Fruit fly (Drosophila melanogaster) whole organism, embryonic: ENCODE measurements around the gene gpp.

ENCODE experiments used
- Atf3 ChIP-seq: fragments of 200-800 bp; sonication (Bioruptor generic); optimal IDR thresholded peaks from 3 replicates; lab custom pipeline; 2016; ENCODE audit warnings: missing biosample characterization, missing genetic modification characterization
- Atf6 ChIP-seq: fragments of 200-800 bp; sonication (Bioruptor generic); IDR thresholded peaks from 2 replicates; pipeline ENCODE4 v1.3.6; 2022; ENCODE audit warnings: missing biosample characterization, missing genetic modification characterization
- B-H1 ChIP-seq: fragments of 200-800 bp; sonication (Bioruptor generic); IDR thresholded peaks from 3 replicates; pipeline ENCODE4 v1.3.6; 2022; ENCODE audit warnings: missing biosample characterization, missing genetic modification characterization
- CG10366 ChIP-seq: fragments of 200-800 bp; sonication (Bioruptor generic); IDR thresholded peaks from 2 replicates; pipeline ENCODE4 v1.3.6; 2022; ENCODE audit warnings: missing biosample characterization, missing genetic modification characterization
- CG11723 ChIP-seq: fragments of 200-800 bp; sonication (Bioruptor generic); optimal IDR thresholded peaks from 2 replicates; lab custom pipeline; 2017; ENCODE audit warnings: missing biosample characterization, mild to moderate bottlenecking, missing genetic modification characterization
- CG12071 ChIP-seq: fragments of 200-800 bp; sonication (Bioruptor generic); optimal IDR thresholded peaks from 3 replicates; lab custom pipeline; 2018; ENCODE audit warnings: missing biosample characterization, mild to moderate bottlenecking, missing genetic modification characterization
- CG12744 ChIP-seq: fragments of 200-800 bp; sonication (Bioruptor generic); optimal IDR thresholded peaks from 2 replicates; lab custom pipeline; 2016; ENCODE audit warnings: missing biosample characterization, missing genetic modification characterization
- CG16863 ChIP-seq: fragments of 200-800 bp; sonication (Bioruptor generic); optimal IDR thresholded peaks from 3 replicates; lab custom pipeline; 2016; ENCODE audit warnings: missing biosample characterization, missing genetic modification characterization
- CG17361 ChIP-seq: fragments of 200-800 bp; sonication (Bioruptor generic); IDR thresholded peaks from 3 replicates; pipeline ENCODE4 v1.3.6; 2022; ENCODE audit warnings: missing biosample characterization, missing genetic modification characterization
- CG18262 ChIP-seq: fragments of 200-800 bp; optimal IDR thresholded peaks from 3 replicates; lab custom pipeline; 2019; ENCODE audit warnings: missing biosample characterization, mild to moderate bottlenecking, missing genetic modification characterization, moderate library complexity
- CG3847 ChIP-seq: fragments of 200-800 bp; sonication (Bioruptor generic); IDR thresholded peaks from 2 replicates; pipeline ENCODE4 v1.3.6; 2022; ENCODE audit warnings: missing biosample characterization, missing genetic modification characterization
- CG4424 ChIP-seq: fragments of 200-800 bp; sonication (Bioruptor generic); optimal IDR thresholded peaks from 3 replicates; lab custom pipeline; 2016; ENCODE audit warnings: missing biosample characterization, missing genetic modification characterization
- CG4730 ChIP-seq: fragments of 200-800 bp; sonication (Bioruptor generic); IDR thresholded peaks from 2 replicates; pipeline ENCODE4 v1.3.6; 2022; ENCODE audit warnings: missing biosample characterization, missing genetic modification characterization
- CG5953 ChIP-seq: fragments of 200-800 bp; sonication (Bioruptor generic); IDR thresholded peaks from 2 replicates; pipeline ENCODE4 v1.3.6; 2022; ENCODE audit warnings: missing biosample characterization, missing genetic modification characterization
- CG6791 ChIP-seq: fragments of 200-800 bp; sonication (Bioruptor generic); IDR thresholded peaks from 3 replicates; pipeline ENCODE4 v1.3.6; 2022; ENCODE audit warnings: missing biosample characterization, missing genetic modification characterization; ENCODE audit not compliant: partially characterized antibody
- CG7372 ChIP-seq: fragments of 200-800 bp; sonication (Bioruptor generic); IDR thresholded peaks from 2 replicates; pipeline ENCODE4 v1.3.6; 2022; ENCODE audit warnings: missing biosample characterization, missing genetic modification characterization
- CG8478 ChIP-seq: fragments of >200 bp; optimal IDR thresholded peaks from 2 replicates; lab custom pipeline; 2018
- CG8924 ChIP-seq: fragments of 200-800 bp; optimal IDR thresholded peaks from 3 replicates; lab custom pipeline; 2019; ENCODE audit warnings: missing biosample characterization, mild to moderate bottlenecking, missing genetic modification characterization, moderate library complexity
- CG9817 ChIP-seq: fragments of 200-800 bp; sonication (Bioruptor generic); optimal IDR thresholded peaks from 2 replicates; lab custom pipeline; 2018; ENCODE audit warnings: missing biosample characterization, mild to moderate bottlenecking, missing genetic modification characterization, moderate library complexity
- CG9932 ChIP-seq: fragments of 200-800 bp; sonication (Bioruptor generic); IDR thresholded peaks from 2 replicates; pipeline ENCODE4 v1.3.6; 2022; ENCODE audit warnings: missing biosample characterization, missing genetic modification characterization
- Chrac-16 ChIP-seq: fragments of 200-800 bp; sonication (Bioruptor generic); optimal IDR thresholded peaks from 3 replicates; lab custom pipeline; 2016; ENCODE audit warnings: missing biosample characterization, missing genetic modification characterization
- Dad ChIP-seq: fragments of 200-800 bp; sonication (Bioruptor generic); optimal IDR thresholded peaks from 3 replicates; lab custom pipeline; 2016; ENCODE audit warnings: missing biosample characterization, missing genetic modification characterization
- Dek ChIP-seq: fragments of 200-800 bp; sonication (Bioruptor generic); optimal IDR thresholded peaks from 3 replicates; lab custom pipeline; 2019; ENCODE audit warnings: missing biosample characterization, mild to moderate bottlenecking, missing genetic modification characterization, moderate library complexity
- Elba2 ChIP-seq: fragments of 200-800 bp; sonication (Bioruptor generic); optimal IDR thresholded peaks from 3 replicates; lab custom pipeline; 2016; ENCODE audit warnings: missing biosample characterization, missing genetic modification characterization
- HHEX ChIP-seq: fragments of 200-800 bp; sonication (Bioruptor generic); optimal IDR thresholded peaks from 3 replicates; lab custom pipeline; 2017; ENCODE audit warnings: missing biosample characterization, mild to moderate bottlenecking, missing genetic modification characterization, missing genetic modification reagents
- HLH3B ChIP-seq: fragments of 200-800 bp; sonication (Bioruptor generic); IDR thresholded peaks from 2 replicates; pipeline ENCODE4 v1.3.6; 2022; ENCODE audit warnings: missing biosample characterization, missing genetic modification characterization
- Hey ChIP-seq: fragments of 200-800 bp; sonication (Bioruptor generic); optimal IDR thresholded peaks from 3 replicates; lab custom pipeline; 2018; ENCODE audit warnings: missing biosample characterization, mild to moderate bottlenecking, missing genetic modification characterization
- HmgZ ChIP-seq: fragments of 200-800 bp; sonication (Bioruptor generic); optimal IDR thresholded peaks from 2 replicates; lab custom pipeline; 2018; ENCODE audit warnings: missing biosample characterization, mild to moderate bottlenecking, missing genetic modification characterization
- MBD-R2 ChIP-seq: fragments of 200-800 bp; sonication (Bioruptor generic); IDR thresholded peaks from 2 replicates; pipeline ENCODE4 v1.3.6; 2022; ENCODE audit warnings: missing biosample characterization, missing genetic modification characterization
- Myb ChIP-seq: fragments of 200-800 bp; sonication (Bioruptor generic); optimal IDR thresholded peaks from 2 replicates; lab custom pipeline; 2016; ENCODE audit warnings: missing biosample characterization, missing genetic modification characterization
- Poxn ChIP-seq: fragments of 200-800 bp; sonication (Bioruptor generic); IDR thresholded peaks from 2 replicates; pipeline ENCODE4 v1.3.6; 2022; ENCODE audit warnings: missing biosample characterization, missing genetic modification characterization
- YL-1 ChIP-seq: fragments of 200-800 bp; sonication (Bioruptor generic); optimal IDR thresholded peaks from 3 replicates; lab custom pipeline; 2017; ENCODE audit warnings: missing biosample characterization, mild to moderate bottlenecking, missing genetic modification characterization
- ab ChIP-seq: fragments of 200-800 bp; sonication (Bioruptor generic); optimal IDR thresholded peaks from 2 replicates; lab custom pipeline; 2016; ENCODE audit warnings: missing biosample characterization, missing genetic modification characterization
- ac ChIP-seq: fragments of 200-800 bp; sonication (Bioruptor generic); optimal IDR thresholded peaks from 3 replicates; lab custom pipeline; 2017; ENCODE audit warnings: missing biosample characterization, mild to moderate bottlenecking, missing genetic modification characterization
- ara ChIP-seq: fragments of 200-800 bp; sonication (Bioruptor generic); IDR thresholded peaks from 2 replicates; pipeline ENCODE4 v1.3.6; 2022; ENCODE audit warnings: missing biosample characterization, missing genetic modification characterization
- ato ChIP-seq: fragments of 200-800 bp; sonication (Bioruptor generic); IDR thresholded peaks from 2 replicates; pipeline ENCODE4 v1.3.6; 2022; ENCODE audit warnings: missing biosample characterization, missing genetic modification characterization; ENCODE audit not compliant: partially characterized antibody
- bsh ChIP-seq, 2 experiments: fragments of 200-800 bp; sonication (Bioruptor generic); optimal IDR thresholded peaks; 2 replicates each; lab custom pipeline; 2017 to 2018; ENCODE audit warnings: mild to moderate bottlenecking in 2 of 2, missing biosample characterization in 2 of 2, missing genetic modification characterization in 2 of 2, moderate library complexity in 1 of 2
- da ChIP-seq: fragments of 200-800 bp; sonication (Bioruptor generic); optimal IDR thresholded peaks from 2 replicates; lab custom pipeline; 2016; ENCODE audit warnings: missing biosample characterization, missing genetic modification characterization
- dmrt99B ChIP-seq: fragments of 200-800 bp; sonication (Bioruptor generic); optimal IDR thresholded peaks from 2 replicates; lab custom pipeline; 2018; ENCODE audit warnings: missing biosample characterization, mild to moderate bottlenecking, missing genetic modification characterization, moderate library complexity
- eve ChIP-seq, 2 experiments: fragments of >200 bp; optimal IDR thresholded peaks; 2 replicates each; lab custom pipeline; 2017; ENCODE audit warnings: missing biosample characterization in 2 of 2, missing genetic modification characterization in 2 of 2
- exex ChIP-seq: fragments of 200-800 bp; sonication (Bioruptor generic); optimal IDR thresholded peaks from 4 replicates; lab custom pipeline; 2018; ENCODE audit warnings: missing biosample characterization, mild to moderate bottlenecking, missing genetic modification characterization, moderate library complexity
- fd96Cb ChIP-seq: fragments of 200-800 bp; sonication (Bioruptor generic); optimal IDR thresholded peaks from 2 replicates; lab custom pipeline; 2018; ENCODE audit warnings: missing biosample characterization, mild to moderate bottlenecking, missing genetic modification characterization, moderate library complexity
- gsb ChIP-seq: fragments of 200-800 bp; sonication (Bioruptor generic); IDR thresholded peaks from 2 replicates; pipeline ENCODE4 v1.3.6; 2022; ENCODE audit warnings: missing biosample characterization, missing genetic modification characterization
- jigr1 ChIP-seq: fragments of 200-800 bp; sonication (Bioruptor generic); IDR thresholded peaks from 3 replicates; pipeline ENCODE4 v1.3.6; 2022; ENCODE audit warnings: missing biosample characterization, missing genetic modification characterization
- kni ChIP-seq: fragments of 200-800 bp; sonication (Bioruptor generic); optimal IDR thresholded peaks from 3 replicates; lab custom pipeline; 2017; ENCODE audit warnings: mild to moderate bottlenecking, missing biosample characterization, missing genetic modification reagents, missing genetic modification characterization
- nmo ChIP-seq: fragments of 200-800 bp; sonication (Bioruptor generic); optimal IDR thresholded peaks from 2 replicates; lab custom pipeline; 2018; ENCODE audit warnings: missing biosample characterization, mild to moderate bottlenecking, missing genetic modification characterization, moderate library complexity
- nom ChIP-seq: fragments of 200-800 bp; sonication (Bioruptor generic); optimal IDR thresholded peaks from 2 replicates; lab custom pipeline; 2017; ENCODE audit warnings: missing biosample characterization, missing genetic modification characterization, mild to moderate bottlenecking, moderate library complexity, missing genetic modification reagents
- pnt ChIP-seq: fragments of 200-800 bp; sonication (Bioruptor generic); optimal IDR thresholded peaks from 3 replicates; lab custom pipeline; 2016; ENCODE audit warnings: missing biosample characterization, missing genetic modification characterization
- sug ChIP-seq: fragments of 200-800 bp; optimal IDR thresholded peaks from 2 replicates; lab custom pipeline; 2019; ENCODE audit warnings: missing biosample characterization, mild to moderate bottlenecking, missing genetic modification characterization, moderate library complexity
- zen2 ChIP-seq: fragments of 200-800 bp; sonication (Bioruptor generic); IDR thresholded peaks from 3 replicates; pipeline ENCODE4 v1.3.6; 2022; ENCODE audit warnings: missing biosample characterization, missing genetic modification characterization; ENCODE audit not compliant: partially characterized antibody

The gpp gene

DNA sequence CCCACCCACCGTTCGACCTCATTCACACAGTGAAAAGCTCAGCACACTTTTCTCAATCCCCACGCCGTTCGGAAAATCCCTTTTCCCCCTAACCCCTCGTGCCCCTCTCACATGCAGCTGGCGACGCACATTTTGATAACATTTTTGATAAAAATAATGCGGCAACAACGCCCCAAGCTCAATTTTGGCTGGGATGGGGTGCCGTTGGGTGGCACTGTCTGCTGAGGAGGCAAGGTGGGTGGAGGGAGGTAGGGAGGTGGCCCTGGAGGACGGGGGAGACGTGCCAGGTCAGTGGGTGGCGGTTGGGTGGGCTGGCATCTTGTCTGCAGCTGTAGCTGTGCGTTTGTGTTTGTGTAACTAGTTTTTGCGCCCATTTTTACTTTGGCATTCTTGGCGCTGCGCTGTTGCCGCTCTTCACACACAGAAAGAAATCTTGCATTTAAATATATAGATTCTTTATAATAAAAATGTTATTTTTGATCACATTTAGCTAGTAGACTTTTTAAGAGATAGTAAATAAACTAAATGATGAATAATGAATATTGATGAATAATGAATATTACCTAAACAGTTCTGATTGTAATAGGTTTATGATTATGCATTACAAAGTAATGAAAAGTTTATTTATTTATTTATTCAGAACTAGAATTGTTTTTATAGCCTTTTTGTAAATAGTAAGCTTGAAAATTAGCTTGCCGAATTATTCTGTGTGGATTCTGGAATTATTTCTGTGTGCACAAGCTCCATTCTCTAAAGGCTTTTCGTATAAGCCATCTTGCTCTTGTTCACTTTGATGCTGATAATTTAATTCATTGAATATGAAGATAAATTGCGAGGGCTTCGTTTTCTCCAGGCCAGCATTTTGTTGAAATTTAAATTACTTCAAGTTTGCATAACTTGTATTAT is 8.0 kb downstream of the gpp start (continued):
- TF ChIP-seq CG8478 (lab: Kevin White, UChicago) (no peak), ato (GFP tag; lab: Robert Waterston, UW) (no peak), Elba2 (GFP tag; lab: Kevin White, UChicago) (no peak), CG17361 (GFP tag; lab: Robert Waterston, UW) (peak; percentile 74), ab (GFP tag; lab: Kevin White, UChicago) (no peak), CG11723 (GFP tag; lab: Kevin White, UChicago) (no peak), da (GFP tag; lab: Kevin White, UChicago) (no peak), eve (GFP tag; optimal IDR thresholded peaks at IDR 0.05; lab: Kevin White, UChicago) (no peak), CG3847 (GFP tag; lab: Robert Waterston, UW) (no peak), sug (tag; lab: Kevin White, UChicago) (peak; percentile 13), CG6791 (GFP tag; lab: Robert Waterston, UW) (no peak), Dad (GFP tag; lab: Kevin White, UChicago) (no peak), CG12744 (GFP tag; lab: Kevin White, UChicago) (no peak), CG9817 (tag; lab: Kevin White, UChicago) (no peak), zen2 (GFP tag; lab: Robert Waterston, UW) (no peak), Atf6 (GFP tag; lab: Robert Waterston, UW) (no peak), Dek (no peak), CG9932 (GFP tag; lab: Robert Waterston, UW) (0 out of 2 replicates have a peak, but pooled peaks have one; percentile 23), HLH3B (GFP tag; lab: Robert Waterston, UW) (no peak), CG10366 (GFP tag; lab: Robert Waterston, UW) (no peak), Myb (no peak), MBD-R2 (no peak), CG18262 (tag; lab: Kevin White, UChicago) (peak; percentile 45), bsh (GFP tag; optimal IDR thresholded peaks at IDR 0.05; lab: Kevin White, UChicago) (peak in 1 of 2 experiments; percentile 45), YL-1 (GFP tag; lab: Kevin White, UChicago) (no peak), HHEX (no peak), nom (no peak), nmo (GFP tag; lab: Kevin White, UChicago) (peak; percentile 52), CG4730 (GFP tag; lab: Robert Waterston, UW) (no peak), HmgZ (tag; lab: Kevin White, UChicago) (no peak), Poxn (GFP tag; lab: Robert Waterston, UW) (no peak), ara (no peak), pnt (GFP tag; lab: Kevin White, UChicago) (no peak), ac (GFP tag; lab: Kevin White, UChicago) (no peak), Chrac-16 (GFP tag; lab: Kevin White, UChicago) (no peak), CG16863 (GFP tag; lab: Kevin White, UChicago) (no peak), CG8924 (tag; lab: Kevin White, UChicago) (peak; percentile 46), dmrt99B (tag; lab: Kevin White, UChicago) (peak; percentile 63), B-H1 (GFP tag; lab: Robert Waterston, UW) (no peak), exex (tag; lab: Kevin White, UChicago) (no peak), CG5953 (no peak), Atf3 (GFP tag; lab: Kevin White, UChicago) (no peak), jigr1 (no peak), Hey (tag; lab: Kevin White, UChicago) (peak; percentile 57), CG12071 (GFP tag; lab: Kevin White, UChicago) (peak; percentile 57), fd96Cb (tag; lab: Kevin White, UChicago) (peak; percentile 3), CG7372 (GFP tag; lab: Robert Waterston, UW) (no peak), CG4424 (GFP tag; lab: Kevin White, UChicago) (peak; percentile 39), gsb (GFP tag; lab: Robert Waterston, UW) (no peak), kni (GFP tag; lab: Kevin White, UChicago) (no peak)
